Worm (Caenorhabditis elegans) whole organism, L2 larva: ENCODE data around the gene bath-28.

Experiments used
- C34F6.9 ChIP-seq: fragments of 150-350 bp; optimal IDR thresholded peaks from 2 replicates; lab custom pipeline; 2014; ENCODE audit warnings: missing biosample characterization, missing genetic modification characterization
- Y55F3AM.14 ChIP-seq: fragments of 200-800 bp; sonication (Bioruptor generic); optimal IDR thresholded peaks from 2 replicates; lab custom pipeline; 2018; ENCODE audit warnings: mild to moderate bottlenecking, missing genetic modification characterization, missing compliant biosample characterization
- ZK546.5 ChIP-seq: sonication (generic microtip); optimal IDR thresholded peaks from 2 replicates; lab custom pipeline; 2017; ENCODE audit warnings: missing biosample characterization, missing genetic modification characterization
- aly-2 ChIP-seq: fragments of 150-350 bp; optimal IDR thresholded peaks from 2 replicates; lab custom pipeline; 2014; ENCODE audit warnings: missing biosample characterization, missing genetic modification characterization
- blmp-1 ChIP-seq: sonication (generic microtip); optimal IDR thresholded peaks from 2 replicates; lab custom pipeline; 2017; ENCODE audit warnings: missing genetic modification characterization, mild to moderate bottlenecking, missing compliant biosample characterization, antibody characterized with exemption, moderate library complexity; ENCODE audit not compliant: insufficient read depth
- ceh-16 ChIP-seq: fragments of 150-350 bp; optimal IDR thresholded peaks from 2 replicates; lab custom pipeline; 2014; ENCODE audit warnings: missing biosample characterization, missing genetic modification characterization
- elt-3 ChIP-seq: sonication (generic microtip); optimal IDR thresholded peaks from 2 replicates; lab custom pipeline; 2017; ENCODE audit warnings: missing biosample characterization, missing genetic modification characterization
- gmeb-1 ChIP-seq: fragments of 150-350 bp; optimal IDR thresholded peaks from 2 replicates; lab custom pipeline; 2014; ENCODE audit warnings: missing biosample characterization, missing genetic modification characterization
- lin-11 ChIP-seq: fragments of 150-350 bp; sonication (generic microtip); optimal IDR thresholded peaks from 2 replicates; lab custom pipeline; 2014; ENCODE audit warnings: missing biosample characterization, missing genetic modification characterization, inconsistent platforms, mixed read lengths
- lin-13 ChIP-seq: fragments of 150-350 bp; optimal IDR thresholded peaks from 2 replicates; lab custom pipeline; 2014; ENCODE audit warnings: missing biosample characterization, missing genetic modification reagents, missing genetic modification characterization
- lin-39 ChIP-seq: fragments of 150-350 bp; optimal IDR thresholded peaks from 2 replicates; lab custom pipeline; 2014; ENCODE audit warnings: missing biosample characterization, missing genetic modification reagents, missing genetic modification characterization
- lsy-2 ChIP-seq, 2 experiments: fragments of 150-350 bp in 1 of 2; sonication (generic microtip) in 1 of 2; optimal IDR thresholded peaks; 2 replicates each; lab custom pipeline; 2014 to 2017; ENCODE audit warnings: missing biosample characterization in 2 of 2, missing genetic modification characterization in 2 of 2
- mab-5 ChIP-seq: fragments of 150-350 bp; optimal IDR thresholded peaks from 2 replicates; lab custom pipeline; 2014; ENCODE audit warnings: missing biosample characterization, missing genetic modification characterization
- nhr-12 ChIP-seq: fragments of 150-350 bp; optimal IDR thresholded peaks from 2 replicates; lab custom pipeline; 2014; ENCODE audit warnings: missing biosample characterization, missing genetic modification characterization
- nhr-129 ChIP-seq: fragments of 150-350 bp; optimal IDR thresholded peaks from 2 replicates; lab custom pipeline; 2014; ENCODE audit warnings: missing biosample characterization, missing genetic modification characterization
- nhr-23 ChIP-seq: fragments of 150-350 bp; optimal IDR thresholded peaks from 2 replicates; lab custom pipeline; 2014; ENCODE audit warnings: missing biosample characterization, missing genetic modification reagents, missing genetic modification characterization
- nhr-237 ChIP-seq: fragments of 150-350 bp; optimal IDR thresholded peaks from 2 replicates; lab custom pipeline; 2014; ENCODE audit warnings: missing biosample characterization, missing genetic modification characterization
- nhr-25 ChIP-seq: fragments of 150-350 bp; sonication (generic microtip); optimal IDR thresholded peaks from 3 replicates; lab custom pipeline; 2014; ENCODE audit warnings: missing biosample characterization, missing genetic modification characterization
- nhr-6 ChIP-seq: fragments of 150-350 bp; optimal IDR thresholded peaks from 2 replicates; lab custom pipeline; 2014; ENCODE audit warnings: missing biosample characterization, missing genetic modification characterization
- nhr-77 ChIP-seq: fragments of 150-350 bp; optimal IDR thresholded peaks from 2 replicates; lab custom pipeline; 2014; ENCODE audit warnings: missing biosample characterization, missing genetic modification characterization
- peb-1 ChIP-seq: fragments of 150-350 bp; optimal IDR thresholded peaks from 2 replicates; lab custom pipeline; 2014; ENCODE audit warnings: missing biosample characterization, missing genetic modification characterization
- sem-4 ChIP-seq: fragments of 150-350 bp; optimal IDR thresholded peaks from 2 replicates; lab custom pipeline; 2014; ENCODE audit warnings: missing biosample characterization, missing genetic modification reagents, missing genetic modification characterization
- skn-1 ChIP-seq: sonication (generic microtip); optimal IDR thresholded peaks from 2 replicates; lab custom pipeline; 2017; ENCODE audit warnings: missing biosample characterization, missing genetic modification characterization
- sma-3 ChIP-seq: sonication (generic microtip); optimal IDR thresholded peaks from 2 replicates; lab custom pipeline; 2016; ENCODE audit warnings: missing genetic modification reagents, missing genetic modification characterization, missing compliant biosample characterization
- sma-9 ChIP-seq, 2 experiments: fragments of 150-350 bp in 1 of 2; sonication (generic microtip) in 1 of 2; optimal IDR thresholded peaks; 2 replicates each; lab custom pipeline; 2014 to 2016; ENCODE audit warnings: missing genetic modification characterization in 2 of 2, mild to moderate bottlenecking in 1 of 2, missing biosample characterization in 1 of 2, missing compliant biosample characterization in 1 of 2, missing genetic modification reagents in 1 of 2, moderate library complexity in 1 of 2
- snpc-4 ChIP-seq: fragments of 150-350 bp; optimal IDR thresholded peaks from 2 replicates; lab custom pipeline; 2014; ENCODE audit warnings: missing biosample characterization, missing genetic modification characterization
- unc-55 ChIP-seq: fragments of 150-350 bp; sonication (generic microtip); optimal IDR thresholded peaks from 3 replicates; lab custom pipeline; 2014; ENCODE audit warnings: missing biosample characterization, missing genetic modification reagents, missing genetic modification characterization
- unc-62 ChIP-seq: fragments of 150-350 bp; optimal IDR thresholded peaks from 2 replicates; lab custom pipeline; 2014; ENCODE audit warnings: missing biosample characterization, missing genetic modification reagents, missing genetic modification characterization
- zag-1 ChIP-seq: fragments of 150-350 bp; optimal IDR thresholded peaks from 2 replicates; lab custom pipeline; 2014; ENCODE audit warnings: missing biosample characterization, missing genetic modification characterization
- ztf-11 ChIP-seq: sonication (generic microtip); optimal IDR thresholded peaks from 2 replicates; lab custom pipeline; 2017; ENCODE audit warnings: missing biosample characterization, missing genetic modification characterization
- ztf-4 ChIP-seq: fragments of 150-350 bp; optimal IDR thresholded peaks from 2 replicates; lab custom pipeline; 2014; ENCODE audit warnings: missing biosample characterization, missing genetic modification characterization

Gene bath-28

DNA sequence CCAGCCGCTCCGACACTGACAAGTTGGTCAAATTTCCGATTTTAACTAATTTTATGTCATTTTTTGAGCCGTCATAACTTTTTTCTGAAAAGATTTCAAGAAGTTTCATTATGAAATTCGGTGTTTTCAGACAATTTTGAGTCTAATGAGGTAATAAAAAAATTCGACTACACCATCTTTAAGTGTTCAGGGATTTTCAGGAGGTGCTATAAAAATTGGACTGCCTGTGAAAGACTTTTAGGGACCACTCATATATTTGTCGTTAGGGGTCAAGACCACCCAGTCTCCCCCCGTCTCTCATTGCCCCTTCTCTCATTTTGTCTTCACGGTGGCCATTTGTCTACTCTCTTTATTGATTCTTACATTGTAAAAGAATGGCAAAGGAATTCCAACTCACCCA lies 30.0 kb upstream of the bath-28 start, which contains the start of gene bath-10:
bath-10 (plus strand) TSS at position 301 of the 400 bp plus-strand sequence.
- no peak for TF ChIP-seq nhr-6 (tag; lab: Kevin White, UChicago)
- TF ChIP-seq lin-11 (tag; lab: Kevin White, UChicago) = no peak
- no peak for TF ChIP-seq ceh-16 (tag; lab: Kevin White, UChicago)
- TF ChIP-seq blmp-1 (tag; lab: Kevin White, UChicago) = no peak
- TF ChIP-seq nhr-237 (tag; lab: Kevin White, UChicago) = no peak
- TF ChIP-seq mab-5 (tag; lab: Kevin White, UChicago) = no peak
- TF ChIP-seq sma-9 (GFP tag; optimal IDR thresholded peaks at IDR 0.05; lab: Kevin White, UChicago) = no peak
- TF ChIP-seq sma-9 (tag; optimal IDR thresholded peaks at IDR 0.05; lab: Kevin White, UChicago) = no peak
- TF ChIP-seq zag-1 (tag; lab: Kevin White, UChicago) = no peak

DNA sequence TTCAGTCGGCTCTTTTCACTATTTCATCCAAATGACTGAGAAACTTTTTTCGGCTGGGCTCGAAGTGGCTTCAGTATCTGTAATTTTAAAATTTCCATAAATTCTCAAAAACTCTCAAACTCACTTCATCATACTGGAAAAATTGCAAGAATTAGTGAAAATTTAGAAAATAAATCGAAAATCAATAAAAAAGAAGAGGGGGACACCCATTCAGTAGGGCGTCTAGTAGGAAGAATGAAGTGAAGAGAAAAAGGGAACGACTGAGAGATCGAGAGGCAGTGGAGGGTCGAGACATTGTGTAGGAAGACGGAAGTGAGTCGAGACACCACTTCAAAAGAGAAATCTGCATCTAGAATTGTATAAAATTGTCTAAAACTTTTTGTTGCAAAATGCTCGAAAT lies 29.1 kb upstream of the bath-28 start:
- TF ChIP-seq C34F6.9 (tag; lab: Kevin White, UChicago) (peak; percentile 2), aly-2 (tag; lab: Kevin White, UChicago) (no peak), unc-55 (GFP tag; lab: Kevin White, UChicago) (peak; percentile 57)

DNA sequence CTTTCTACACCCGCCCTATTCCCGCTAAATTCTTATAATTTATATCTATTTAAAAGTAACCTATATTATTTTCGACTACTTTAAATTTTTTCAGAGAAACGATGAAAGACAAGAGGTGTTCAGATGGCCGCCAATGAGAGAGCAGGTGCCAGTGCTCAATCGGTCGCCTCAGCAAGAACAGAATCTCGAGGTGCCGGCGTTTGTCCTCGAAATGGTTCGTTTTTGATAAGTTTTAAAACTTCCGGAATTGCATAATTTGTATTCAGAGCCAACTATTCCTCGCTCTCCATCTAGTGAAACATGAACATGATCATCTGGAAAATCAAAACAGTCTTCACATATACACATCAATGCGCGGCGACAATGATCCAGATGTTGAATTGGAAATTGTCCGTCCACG lies 26.2 kb upstream of the bath-28 start, which contains the start of gene bath-23:
bath-23 (plus strand) TSS at position 301 of the 400 bp plus-strand sequence.
- no peak for TF ChIP-seq ztf-4 (tag; lab: Kevin White, UChicago)
- no peak for TF ChIP-seq sma-9 (GFP tag; optimal IDR thresholded peaks at IDR 0.05; lab: Kevin White, UChicago)
- no peak for TF ChIP-seq sma-9 (tag; optimal IDR thresholded peaks at IDR 0.05; lab: Kevin White, UChicago)
- no peak for TF ChIP-seq lin-39 (tag; lab: Kevin White, UChicago)
- no peak for TF ChIP-seq C34F6.9 (tag; lab: Kevin White, UChicago)
- no peak for TF ChIP-seq unc-62 (GFP tag; lab: Kevin White, UChicago)
- TF ChIP-seq ZK546.5 = no peak
- no peak for TF ChIP-seq nhr-77 (tag; lab: Kevin White, UChicago)
- no peak for TF ChIP-seq ceh-16 (tag; lab: Kevin White, UChicago)
- TF ChIP-seq nhr-6 (tag; lab: Kevin White, UChicago) = no peak
- TF ChIP-seq mab-5 (tag; lab: Kevin White, UChicago) = no peak
- TF ChIP-seq snpc-4 (tag; lab: Kevin White, UChicago) = no peak
- TF ChIP-seq blmp-1 (tag; lab: Kevin White, UChicago) = no peak
- no peak for TF ChIP-seq sma-3 (GFP tag; lab: Kevin White, UChicago)
- no peak for TF ChIP-seq nhr-12 (tag; lab: Kevin White, UChicago)
- TF ChIP-seq ztf-11 (tag; lab: Kevin White, UChicago) = no peak
- no peak for TF ChIP-seq elt-3 (tag; lab: Kevin White, UChicago)
- TF ChIP-seq nhr-23 = no peak

DNA sequence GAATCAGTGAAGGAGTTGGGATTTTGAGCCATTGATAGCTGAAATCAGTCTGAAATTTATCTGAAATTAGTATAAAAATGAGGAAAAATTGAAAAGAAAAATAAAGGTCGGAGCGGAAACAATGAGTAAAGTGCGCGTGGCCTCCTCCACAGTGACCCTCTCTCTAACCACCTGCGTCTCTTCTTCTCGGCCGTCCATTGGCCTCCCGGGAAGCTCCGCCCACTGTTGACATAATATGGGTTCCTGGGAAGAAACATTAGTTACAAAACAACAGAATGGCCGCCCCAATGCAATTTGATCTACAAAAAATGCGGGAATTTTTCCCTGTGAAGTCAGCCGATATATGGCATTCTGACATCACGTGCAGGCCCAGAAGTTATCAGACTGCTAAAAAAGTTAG lies 25.3 kb upstream of the bath-28 start, which contains the start of gene Y49F6C.8:
Y49F6C.8 (minus strand) TSS at position 51 of the 400 bp plus-strand sequence.
- no peak for TF ChIP-seq nhr-25 (tag; lab: Kevin White, UChicago)
- no peak for TF ChIP-seq nhr-6 (tag; lab: Kevin White, UChicago)
- TF ChIP-seq lsy-2 (tag; optimal IDR thresholded peaks at IDR 0.05; lab: Kevin White, UChicago) = peak in 1 of 2 experiments; percentile 41

DNA sequence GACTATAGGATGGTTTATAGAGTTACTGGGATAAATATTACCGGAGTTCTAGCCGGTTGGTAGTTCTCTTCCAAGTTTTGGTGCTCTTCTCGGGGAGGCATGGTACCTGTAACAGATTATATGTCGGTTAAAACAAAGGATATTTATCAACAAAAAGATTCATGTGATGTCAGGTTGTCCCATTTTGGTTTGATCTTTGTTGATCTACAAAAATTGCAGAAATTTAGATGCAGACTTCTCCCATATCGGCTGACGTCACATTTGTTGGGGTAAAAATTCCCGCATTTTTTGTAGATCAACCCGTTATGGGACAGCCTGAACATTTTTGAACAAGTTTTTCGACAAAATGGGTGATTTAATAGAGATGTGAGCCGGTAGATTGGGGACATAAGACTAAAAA lies 23.3 kb upstream of the bath-28 start, which contains the start of gene Y49F6C.7:
Y49F6C.7 (minus strand) TSS at position 101 of the 400 bp plus-strand sequence.
- TF ChIP-seq nhr-129 (tag; lab: Kevin White, UChicago) (no peak), unc-55 (GFP tag; lab: Kevin White, UChicago) (no peak), lsy-2 (tag; optimal IDR thresholded peaks at IDR 0.05; lab: Kevin White, UChicago) (no peak), lin-11 (tag; lab: Kevin White, UChicago) (no peak), skn-1 (tag; lab: Kevin White, UChicago) (no peak), sem-4 (tag; lab: Kevin White, UChicago) (no peak), Y55F3AM.14 (GFP tag; lab: Kevin White, UChicago) (no peak), ztf-4 (tag; lab: Kevin White, UChicago) (no peak), zag-1 (tag; lab: Kevin White, UChicago) (no peak), elt-3 (tag; lab: Kevin White, UChicago) (no peak), ztf-11 (tag; lab: Kevin White, UChicago) (no peak), gmeb-1 (tag; lab: Kevin White, UChicago) (no peak), lin-13 (GFP tag; lab: Kevin White, UChicago) (no peak), nhr-237 (tag; lab: Kevin White, UChicago) (no peak), peb-1 (tag; lab: Kevin White, UChicago) (no peak)
